Worm (Caenorhabditis elegans): ENCODE data around the gene R160.3.

DNA sequence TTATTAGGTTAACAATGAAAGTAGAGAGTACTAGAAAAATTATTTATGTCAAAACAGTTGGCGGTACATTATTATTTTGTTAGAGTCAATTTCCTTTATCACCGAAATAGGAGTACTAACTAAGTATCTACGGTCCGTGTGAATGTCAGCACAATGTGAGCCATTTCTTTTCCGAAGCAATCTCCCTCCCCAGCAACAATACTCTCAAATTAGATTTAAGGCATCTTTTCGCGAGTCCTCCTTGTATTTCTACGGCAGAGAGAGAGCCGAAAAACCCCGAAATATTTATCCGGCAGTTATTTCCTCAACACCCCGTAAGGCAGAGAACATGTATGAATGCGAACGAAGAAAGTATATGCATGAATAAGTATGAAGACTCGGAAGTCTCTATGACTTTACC lies 49.2 kb upstream of the R160.3 start:
- no peak for TF ChIP-seq elt-2 (tag; optimal IDR thresholded peaks at IDR 0.05)
- TF ChIP-seq pha-4 (tag; optimal IDR thresholded peaks at IDR 0.05): no peak
- no peak for TF ChIP-seq dmd-4 (tag; optimal IDR thresholded peaks at IDR 0.05; ENCODE audit: borderline replicate concordance)
- no peak for TF ChIP-seq C08G9.2 (tag; optimal IDR thresholded peaks at IDR 0.05)
- no peak for TF ChIP-seq C38D4.7 (GFP tag; optimal IDR thresholded peaks at IDR 0.05)
- no peak for TF ChIP-seq sox-4 (tag; optimal IDR thresholded peaks at IDR 0.05)
- no peak for TF ChIP-seq unc-86 (tag; optimal IDR thresholded peaks at IDR 0.05)
- TF ChIP-seq ceh-2 (tag; optimal IDR thresholded peaks at IDR 0.05): no peak
- no peak for TF ChIP-seq nhr-11 (tag; optimal IDR thresholded peaks at IDR 0.05)
- no peak for TF ChIP-seq ref-2 (tag; optimal IDR thresholded peaks at IDR 0.05)
- TF ChIP-seq pqm-1 (tag; optimal IDR thresholded peaks at IDR 0.05): no peak
- no peak for TF ChIP-seq sox-2 (GFP tag; IDR thresholded peaks at IDR 0.05)
- TF ChIP-seq nfya-1 (tag; optimal IDR thresholded peaks at IDR 0.05): no peak
